Fruit fly (Drosophila melanogaster) whole organism, embryonic: ENCODE results near the gene CG31908.

Experiments used
- B-H2 ChIP-seq: fragments of 200-800 bp; sonication (Bioruptor generic); optimal IDR thresholded peaks from 2 replicates; lab custom pipeline; 2018; ENCODE audit warnings: missing biosample characterization, mild to moderate bottlenecking, missing genetic modification characterization
- CG12659 ChIP-seq: fragments of 200-800 bp; sonication (Bioruptor generic); optimal IDR thresholded peaks from 3 replicates; lab custom pipeline; 2017; ENCODE audit warnings: mild to moderate bottlenecking, missing biosample characterization, missing genetic modification reagents, missing genetic modification characterization
- CG14441 ChIP-seq: fragments of 200-800 bp; sonication (Bioruptor generic); IDR thresholded peaks from 2 replicates; pipeline ENCODE4 v1.3.6; 2022; ENCODE audit warnings: missing biosample characterization, missing genetic modification characterization
- CG14860 ChIP-seq: fragments of 200-800 bp; sonication (Bioruptor generic); IDR thresholded peaks from 3 replicates; pipeline ENCODE4 v1.3.6; 2022; ENCODE audit warnings: missing biosample characterization, missing genetic modification characterization; ENCODE audit not compliant: partially characterized antibody
- CG14965 ChIP-seq: fragments of 200-800 bp; sonication (Bioruptor generic); optimal IDR thresholded peaks from 2 replicates; lab custom pipeline; 2016; ENCODE audit warnings: missing biosample characterization, missing genetic modification characterization, borderline replicate concordance
- CG1832 ChIP-seq: fragments of 200-800 bp; sonication (Bioruptor generic); optimal IDR thresholded peaks from 2 replicates; lab custom pipeline; 2017; ENCODE audit warnings: missing biosample characterization, mild to moderate bottlenecking, missing genetic modification characterization, inconsistent platforms
- CG2889 ChIP-seq: fragments of 200-800 bp; sonication (Bioruptor generic); IDR thresholded peaks from 3 replicates; pipeline ENCODE4 v1.3.6; 2022; ENCODE audit warnings: missing biosample characterization, missing genetic modification characterization
- CG32767 ChIP-seq: fragments of 200-800 bp; sonication (Bioruptor generic); IDR thresholded peaks from 2 replicates; pipeline ENCODE4 v1.3.6; 2022; ENCODE audit warnings: missing biosample characterization, missing genetic modification characterization
- CG34224 ChIP-seq: fragments of 200-800 bp; sonication (Bioruptor generic); IDR thresholded peaks from 3 replicates; pipeline ENCODE4 v1.3.6; 2022; ENCODE audit warnings: missing biosample characterization, missing genetic modification characterization; ENCODE audit not compliant: partially characterized antibody
- CG3838 ChIP-seq: fragments of 200-800 bp; sonication (Bioruptor generic); optimal IDR thresholded peaks from 3 replicates; lab custom pipeline; 2016; ENCODE audit warnings: missing biosample characterization, missing genetic modification characterization
- CG4328 ChIP-seq: fragments of 200-800 bp; sonication (Bioruptor generic); optimal IDR thresholded peaks from 3 replicates; lab custom pipeline; 2017; ENCODE audit warnings: missing biosample characterization, missing genetic modification reagents, missing genetic modification characterization
- CG4404 ChIP-seq: fragments of 200-800 bp; sonication (Bioruptor generic); IDR thresholded peaks from 2 replicates; pipeline ENCODE4 v1.3.6; 2022; ENCODE audit warnings: missing biosample characterization, missing genetic modification characterization
- CG4424 ChIP-seq: fragments of 200-800 bp; sonication (Bioruptor generic); optimal IDR thresholded peaks from 3 replicates; lab custom pipeline; 2016; ENCODE audit warnings: missing biosample characterization, missing genetic modification characterization
- CG5180 ChIP-seq: fragments of 200-800 bp; sonication (Bioruptor generic); optimal IDR thresholded peaks from 3 replicates; lab custom pipeline; 2017; ENCODE audit warnings: missing biosample characterization, missing genetic modification characterization, mild to moderate bottlenecking, moderate library complexity, missing genetic modification reagents
- CG8281 ChIP-seq: fragments of 200-800 bp; sonication (Bioruptor generic); optimal IDR thresholded peaks from 2 replicates; lab custom pipeline; 2018; ENCODE audit warnings: missing biosample characterization, mild to moderate bottlenecking, missing genetic modification characterization, moderate library complexity
- CG8478 ChIP-seq: fragments of >200 bp; optimal IDR thresholded peaks from 2 replicates; lab custom pipeline; 2018
- CG8924 ChIP-seq: fragments of 200-800 bp; optimal IDR thresholded peaks from 3 replicates; lab custom pipeline; 2019; ENCODE audit warnings: missing biosample characterization, mild to moderate bottlenecking, missing genetic modification characterization, moderate library complexity
- CG9215 ChIP-seq: fragments of 200-800 bp; sonication (Bioruptor generic); IDR thresholded peaks from 2 replicates; pipeline ENCODE4 v1.3.6; 2022; ENCODE audit warnings: missing biosample characterization, missing genetic modification characterization
- CTCF ChIP-seq: fragments of 200-800 bp; sonication (Bioruptor generic); optimal IDR thresholded peaks from 2 replicates; lab custom pipeline; 2017; ENCODE audit warnings: missing biosample characterization, mild to moderate bottlenecking, missing genetic modification characterization, moderate library complexity
- Camta ChIP-seq: fragments of 200-800 bp; sonication (Bioruptor generic); optimal IDR thresholded peaks from 2 replicates; lab custom pipeline; 2016; ENCODE audit warnings: missing biosample characterization, missing genetic modification characterization
- Doc2 ChIP-seq: fragments of 200-800 bp; sonication (Bioruptor generic); IDR thresholded peaks from 2 replicates; pipeline ENCODE4 v1.3.6; 2022; ENCODE audit warnings: missing biosample characterization, missing genetic modification characterization
- Elba2 ChIP-seq: fragments of 200-800 bp; sonication (Bioruptor generic); optimal IDR thresholded peaks from 3 replicates; lab custom pipeline; 2016; ENCODE audit warnings: missing biosample characterization, missing genetic modification characterization
- Fer1 ChIP-seq: fragments of 200-800 bp; sonication (Bioruptor generic); optimal IDR thresholded peaks from 2 replicates; lab custom pipeline; 2017; ENCODE audit warnings: missing biosample characterization, mild to moderate bottlenecking, missing genetic modification characterization
- Kr ChIP-seq: fragments of 200-800 bp; sonication (Bioruptor generic); optimal IDR thresholded peaks from 2 replicates; lab custom pipeline; 2017; ENCODE audit warnings: missing biosample characterization, mild to moderate bottlenecking, missing genetic modification characterization
- NC2β ChIP-seq: fragments of 200-800 bp; sonication (Bioruptor generic); optimal IDR thresholded peaks from 2 replicates; lab custom pipeline; 2016; ENCODE audit warnings: missing biosample characterization, missing genetic modification characterization
- NfI ChIP-seq: fragments of 200-800 bp; sonication (Bioruptor generic); optimal IDR thresholded peaks from 3 replicates; lab custom pipeline; 2018; ENCODE audit warnings: missing biosample characterization, mild to moderate bottlenecking, missing genetic modification characterization, moderate library complexity
- Pdp1 ChIP-seq, 2 experiments: fragments of 200-800 bp; sonication (Bioruptor generic); optimal IDR thresholded peaks; 3 replicates each; lab custom pipeline; 2016; ENCODE audit warnings: missing biosample characterization in 2 of 2, missing genetic modification characterization in 2 of 2, mild to moderate bottlenecking in 1 of 2, moderate library complexity in 1 of 2
- Ravus ChIP-seq: fragments of 200-800 bp; sonication (Bioruptor generic); IDR thresholded peaks from 2 replicates; pipeline ENCODE4 v1.3.6; 2022; ENCODE audit warnings: missing biosample characterization, missing genetic modification characterization
- Rfx ChIP-seq: fragments of 200-800 bp; sonication (Bioruptor generic); IDR thresholded peaks from 2 replicates; pipeline ENCODE4 v1.3.6; 2022; ENCODE audit warnings: missing biosample characterization, missing genetic modification characterization
- Sry-δ ChIP-seq: fragments of 200-800 bp; sonication (Bioruptor generic); optimal IDR thresholded peaks from 2 replicates; lab custom pipeline; 2016; ENCODE audit warnings: missing biosample characterization, missing genetic modification characterization
- Xbp1 ChIP-seq: fragments of 200-800 bp; sonication (Bioruptor generic); optimal IDR thresholded peaks from 3 replicates; lab custom pipeline; 2016; ENCODE audit warnings: missing biosample characterization, mild to moderate bottlenecking, missing genetic modification characterization
- abd-A ChIP-seq: fragments of 200-800 bp; sonication (Bioruptor generic); optimal IDR thresholded peaks from 3 replicates; lab custom pipeline; 2019; ENCODE audit warnings: missing biosample characterization, mild to moderate bottlenecking, missing genetic modification characterization, moderate library complexity
- al ChIP-seq: fragments of 200-800 bp; sonication (Bioruptor generic); IDR thresholded peaks from 2 replicates; pipeline ENCODE4 v1.3.6; 2022; ENCODE audit warnings: missing biosample characterization, missing genetic modification characterization
- bab2 ChIP-seq: fragments of 200-800 bp; sonication (Bioruptor generic); optimal IDR thresholded peaks from 2 replicates; lab custom pipeline; 2016; ENCODE audit warnings: missing biosample characterization, missing genetic modification characterization
- cato ChIP-seq: fragments of 200-800 bp; sonication (Bioruptor generic); optimal IDR thresholded peaks from 2 replicates; lab custom pipeline; 2016; ENCODE audit warnings: missing biosample characterization, missing genetic modification characterization, borderline replicate concordance
- da ChIP-seq: fragments of 200-800 bp; sonication (Bioruptor generic); optimal IDR thresholded peaks from 2 replicates; lab custom pipeline; 2016; ENCODE audit warnings: missing biosample characterization, missing genetic modification characterization
- dmrt99B ChIP-seq: fragments of 200-800 bp; sonication (Bioruptor generic); optimal IDR thresholded peaks from 2 replicates; lab custom pipeline; 2018; ENCODE audit warnings: missing biosample characterization, mild to moderate bottlenecking, missing genetic modification characterization, moderate library complexity
- fd102C ChIP-seq: fragments of 200-800 bp; sonication (Bioruptor generic); optimal IDR thresholded peaks from 2 replicates; lab custom pipeline; 2018; ENCODE audit warnings: missing biosample characterization, mild to moderate bottlenecking, missing genetic modification characterization, moderate library complexity
- fu2 ChIP-seq: fragments of 200-800 bp; sonication (Bioruptor generic); optimal IDR thresholded peaks from 2 replicates; lab custom pipeline; 2016; ENCODE audit warnings: missing biosample characterization, missing genetic modification characterization
- ham ChIP-seq: fragments of 200-800 bp; sonication (Bioruptor generic); IDR thresholded peaks from 2 replicates; pipeline ENCODE4 v1.3.6; 2022; ENCODE audit warnings: missing biosample characterization, missing genetic modification characterization
- ind ChIP-seq: fragments of 200-800 bp; sonication (Bioruptor generic); optimal IDR thresholded peaks from 3 replicates; lab custom pipeline; 2016; ENCODE audit warnings: missing biosample characterization, missing genetic modification characterization
- lola ChIP-seq, 3 experiments: fragments of >200 bp in 2 of 3; fragments of 200-800 bp in 1 of 3; sonication (Bioruptor generic) in 1 of 3; optimal IDR thresholded peaks; 2 replicates each; lab custom pipeline; 2017 to 2019; ENCODE audit warnings: missing biosample characterization in 3 of 3, missing genetic modification characterization in 3 of 3, mild to moderate bottlenecking in 1 of 3, moderate library complexity in 1 of 3
- nom ChIP-seq: fragments of 200-800 bp; sonication (Bioruptor generic); optimal IDR thresholded peaks from 2 replicates; lab custom pipeline; 2017; ENCODE audit warnings: missing biosample characterization, missing genetic modification characterization, mild to moderate bottlenecking, moderate library complexity, missing genetic modification reagents
- onecut ChIP-seq: fragments of 200-800 bp; sonication (Bioruptor generic); IDR thresholded peaks from 2 replicates; pipeline ENCODE4 v1.3.6; 2022; ENCODE audit warnings: missing biosample characterization, missing genetic modification characterization
- pros ChIP-seq: fragments of 200-800 bp; sonication (Bioruptor generic); optimal IDR thresholded peaks from 3 replicates; lab custom pipeline; 2019; ENCODE audit warnings: missing biosample characterization, mild to moderate bottlenecking, missing genetic modification characterization, moderate library complexity
- pum ChIP-seq: fragments of 200-800 bp; sonication (Bioruptor generic); optimal IDR thresholded peaks from 2 replicates; lab custom pipeline; 2016; ENCODE audit warnings: missing biosample characterization, missing genetic modification characterization
- sc ChIP-seq, 3 experiments: fragments of >200 bp in 2 of 3; fragments of 200-800 bp in 1 of 3; sonication (Bioruptor generic) in 1 of 3; optimal IDR thresholded peaks; 2 replicates in 2 of 3; 3 replicates in 1 of 3; lab custom pipeline; 2017; ENCODE audit warnings: mild to moderate bottlenecking in 1 of 3, missing biosample characterization in 1 of 3, missing genetic modification characterization in 1 of 3, missing genetic modification reagents in 1 of 3
- sr ChIP-seq: fragments of 200-800 bp; sonication (Bioruptor generic); IDR thresholded peaks from 3 replicates; pipeline ENCODE4 v1.3.6; 2022; ENCODE audit warnings: missing biosample characterization, missing genetic modification characterization
- toy ChIP-seq: fragments of 200-800 bp; sonication (Bioruptor generic); IDR thresholded peaks from 2 replicates; pipeline ENCODE4 v1.3.6; 2022; ENCODE audit warnings: missing biosample characterization, missing genetic modification characterization

The CG31908 gene

dm6 chr2L:7043039-7043905 lies 16.1 kb upstream of the CG31908 start (continued):
- TF ChIP-seq sc (optimal IDR thresholded peaks at IDR 0.05; lab: Kevin White, UChicago) (no peak), sc (GFP tag; optimal IDR thresholded peaks at IDR 0.05; lab: Kevin White, UChicago) (peak; percentile 37), CG8478 (no peak), toy (GFP tag; lab: Robert Waterston, UW) (no peak), pros (GFP tag; lab: Kevin White, UChicago) (peak; percentile 20), CG2889 (GFP tag; lab: Robert Waterston, UW) (0 out of 3 replicates have a peak, but pooled peaks have one; percentile 51), da (GFP tag; lab: Kevin White, UChicago) (no peak), fu2 (GFP tag; lab: Kevin White, UChicago) (no peak), CTCF (GFP tag; lab: Kevin White, UChicago) (no peak), ind (peak; percentile 18), dmrt99B (tag; lab: Kevin White, UChicago) (peak; percentile 25), CG5180 (no peak), CG1832 (no peak), CG3838 (peak; percentile 76), cato (no peak), NfI (no peak), abd-A (no peak), Camta (no peak), Xbp1 (GFP tag; lab: Kevin White, UChicago) (no peak), Rfx (GFP tag; lab: Robert Waterston, UW) (peak; percentile 40; the same call in 1 of the 2 replicates), ham (GFP tag; lab: Robert Waterston, UW) (no peak), al (GFP tag; lab: Robert Waterston, UW) (no peak), CG14441 (no peak), CG8281 (tag; lab: Kevin White, UChicago) (no peak), fd102C (GFP tag; lab: Kevin White, UChicago) (peak; percentile 52), CG9215 (GFP tag; lab: Robert Waterston, UW) (no peak), Fer1 (GFP tag; lab: Kevin White, UChicago) (no peak), bab2 (peak; percentile 24), Kr (peak; percentile 66), Pdp1 (GFP tag; optimal IDR thresholded peaks at IDR 0.05; lab: Kevin White, UChicago) (peak; percentile 7 to 94), Doc2 (GFP tag; lab: Robert Waterston, UW) (no peak), B-H2 (GFP tag; lab: Kevin White, UChicago) (no peak), CG14860 (GFP tag; lab: Robert Waterston, UW) (no peak), pum (GFP tag; lab: Kevin White, UChicago) (no peak), CG34224 (GFP tag; lab: Robert Waterston, UW) (no peak), CG4328 (GFP tag; lab: Kevin White, UChicago) (no peak), CG14965 (GFP tag; lab: Kevin White, UChicago) (no peak), Sry-δ (GFP tag; lab: Kevin White, UChicago) (no peak), lola (GFP tag; optimal IDR thresholded peaks at IDR 0.05; lab: Kevin White, UChicago) (peak in 1 of 3 experiments; percentile 45), nom (GFP tag; lab: Kevin White, UChicago) (no peak), CG4404 (no peak), onecut (peak; percentile 71), CG8924 (no peak), sr (GFP tag; lab: Robert Waterston, UW) (peak; percentile 46; the same call in 1 of the 3 replicates), NC2β (peak; percentile 33), CG4424 (GFP tag; lab: Kevin White, UChicago) (no peak), CG32767 (GFP tag; lab: Robert Waterston, UW) (no peak), Elba2 (no peak), CG12659 (no peak), Ravus (GFP tag; lab: Robert Waterston, UW) (no peak)
